Worm (Caenorhabditis elegans): ENCODE data around the gene Y50D4B.4.

The Y50D4B.4 gene

ce11 chrV:1133223-1133622 is 40.8 kb downstream of the Y50D4B.4 start:
- no peak for TF ChIP-seq mab-5 (tag; optimal IDR thresholded peaks at IDR 0.05)
- no peak for TF ChIP-seq lin-13 (tag; optimal IDR thresholded peaks at IDR 0.05)
- TF ChIP-seq lsy-2 (tag; optimal IDR thresholded peaks at IDR 0.05), result no peak
- TF ChIP-seq bed-3 (GFP tag; optimal IDR thresholded peaks at IDR 0.05), result no peak
- TF ChIP-seq tbx-8 (GFP tag; optimal IDR thresholded peaks at IDR 0.05), result no peak
- no peak for TF ChIP-seq flh-1 (GFP tag; optimal IDR thresholded peaks at IDR 0.05)
- no peak for TF ChIP-seq lin-32 (GFP tag; optimal IDR thresholded peaks at IDR 0.05)
- TF ChIP-seq M03D4.4 (tag; optimal IDR thresholded peaks at IDR 0.05), result no peak
- TF ChIP-seq ceh-43 (GFP tag; optimal IDR thresholded peaks at IDR 0.05), result no peak
- TF ChIP-seq cnd-1 (tag; optimal IDR thresholded peaks at IDR 0.05), result no peak
- TF ChIP-seq drap-1 (GFP tag; optimal IDR thresholded peaks at IDR 0.05), result no peak
- no peak for TF ChIP-seq blmp-1 (tag; optimal IDR thresholded peaks at IDR 0.05)

ce11 chrV:1133840-1134239 is 41.4 kb downstream of the Y50D4B.4 start, which contains the start of gene cpr-5:
cpr-5 (minus strand) TSS chrV:1134036.
- TF ChIP-seq elt-1 (tag; optimal IDR thresholded peaks at IDR 0.05; ENCODE audit: borderline replicate concordance, insufficient read depth) (no peak), tbx-8 (GFP tag; optimal IDR thresholded peaks at IDR 0.05) (no peak), cnd-1 (tag; optimal IDR thresholded peaks at IDR 0.05) (no peak), lin-32 (GFP tag; optimal IDR thresholded peaks at IDR 0.05) (no peak), ztf-11 (tag; optimal IDR thresholded peaks at IDR 0.05) (no peak), ces-1 (GFP tag; optimal IDR thresholded peaks at IDR 0.05) (no peak), ham-2 (GFP tag; optimal IDR thresholded peaks at IDR 0.05) (no peak), hlh-1 (tag; optimal IDR thresholded peaks at IDR 0.05) (no peak), mls-2 (tag; optimal IDR thresholded peaks at IDR 0.05) (no peak), pha-4 (tag; optimal IDR thresholded peaks at IDR 0.05) (no peak)

ce11 chrV:1134302-1134701 is 41.8 kb downstream of the Y50D4B.4 start, which contains the start of gene cpr-8:
cpr-8 (plus strand) TSS chrV:1134602.
- TF ChIP-seq blmp-1 (tag; optimal IDR thresholded peaks at IDR 0.05) (no peak), zip-8 (tag; optimal IDR thresholded peaks at IDR 0.05) (no peak), sem-2 (GFP tag; optimal IDR thresholded peaks at IDR 0.05) (no peak), hlh-1 (tag; optimal IDR thresholded peaks at IDR 0.05) (no peak), mls-2 (tag; optimal IDR thresholded peaks at IDR 0.05) (no peak), tbx-8 (GFP tag; optimal IDR thresholded peaks at IDR 0.05) (no peak), snpc-4 (tag; optimal IDR thresholded peaks at IDR 0.05) (no peak), M03D4.4 (tag; optimal IDR thresholded peaks at IDR 0.05) (no peak), drap-1 (GFP tag; optimal IDR thresholded peaks at IDR 0.05) (no peak), ceh-43 (GFP tag; optimal IDR thresholded peaks at IDR 0.05) (no peak), elt-1 (tag; optimal IDR thresholded peaks at IDR 0.05; ENCODE audit: borderline replicate concordance, insufficient read depth) (no peak), bed-3 (GFP tag; optimal IDR thresholded peaks at IDR 0.05) (no peak), ham-2 (GFP tag; optimal IDR thresholded peaks at IDR 0.05) (no peak), lsy-2 (tag; optimal IDR thresholded peaks at IDR 0.05) (no peak), ceh-39 (tag; optimal IDR thresholded peaks at IDR 0.05) (no peak), flh-1 (GFP tag; optimal IDR thresholded peaks at IDR 0.05) (no peak), sptf-1 (tag; optimal IDR thresholded peaks at IDR 0.05) (no peak), mab-5 (tag; optimal IDR thresholded peaks at IDR 0.05) (no peak)

- TF ChIP-seq ceh-39 (tag; optimal IDR thresholded peaks at IDR 0.05) (no peak), ztf-11 (tag; optimal IDR thresholded peaks at IDR 0.05) (no peak), bed-3 (GFP tag; optimal IDR thresholded peaks at IDR 0.05) (no peak), mep-1 (tag; optimal IDR thresholded peaks at IDR 0.05) (no peak), cnd-1 (tag; optimal IDR thresholded peaks at IDR 0.05) (no peak), tbx-8 (GFP tag; optimal IDR thresholded peaks at IDR 0.05) (no peak), nhr-76 (tag; optimal IDR thresholded peaks at IDR 0.05) (no peak)
Measured at ce11 chrV:1140806-1141205, 48.3 kb downstream of the Y50D4B.4 start.

- no peak for TF ChIP-seq nhr-76 (tag; optimal IDR thresholded peaks at IDR 0.05)
- no peak for TF ChIP-seq ham-2 (GFP tag; optimal IDR thresholded peaks at IDR 0.05)
- TF ChIP-seq ceh-39 (tag; optimal IDR thresholded peaks at IDR 0.05), result no peak
- TF ChIP-seq nhr-237 (tag; optimal IDR thresholded peaks at IDR 0.05), result no peak
- TF ChIP-seq zip-8 (tag; optimal IDR thresholded peaks at IDR 0.05), result no peak
- no peak for TF ChIP-seq ceh-43 (GFP tag; optimal IDR thresholded peaks at IDR 0.05)
- no peak for TF ChIP-seq nhr-28 (tag; optimal IDR thresholded peaks at IDR 0.05)
- no peak for TF ChIP-seq hlh-1 (tag; optimal IDR thresholded peaks at IDR 0.05)
Measured at ce11 chrV:1141433-1141832, 49.0 kb downstream of the Y50D4B.4 start, which contains the start of gene cutl-22. cutl-22 (plus strand) TSS chrV:1141733.

- TF ChIP-seq nhr-28 (tag; optimal IDR thresholded peaks at IDR 0.05) (no peak), drap-1 (GFP tag; optimal IDR thresholded peaks at IDR 0.05) (no peak), tbx-8 (GFP tag; optimal IDR thresholded peaks at IDR 0.05) (no peak), mls-2 (tag; optimal IDR thresholded peaks at IDR 0.05) (no peak), elt-1 (tag; optimal IDR thresholded peaks at IDR 0.05; ENCODE audit: borderline replicate concordance, insufficient read depth) (no peak), lin-32 (GFP tag; optimal IDR thresholded peaks at IDR 0.05) (no peak), ham-2 (GFP tag; optimal IDR thresholded peaks at IDR 0.05) (no peak), nhr-76 (tag; optimal IDR thresholded peaks at IDR 0.05) (no peak), snpc-4 (tag; optimal IDR thresholded peaks at IDR 0.05) (no peak), M03D4.4 (tag; optimal IDR thresholded peaks at IDR 0.05) (no peak), ztf-11 (tag; optimal IDR thresholded peaks at IDR 0.05) (no peak), zip-8 (tag; optimal IDR thresholded peaks at IDR 0.05) (no peak), lin-13 (tag; optimal IDR thresholded peaks at IDR 0.05) (no peak), pha-4 (tag; optimal IDR thresholded peaks at IDR 0.05) (no peak), ceh-83 (GFP tag; optimal IDR thresholded peaks at IDR 0.05) (no peak), sptf-1 (tag; optimal IDR thresholded peaks at IDR 0.05) (no peak), ceh-43 (GFP tag; optimal IDR thresholded peaks at IDR 0.05) (no peak), nhr-2 (tag; optimal IDR thresholded peaks at IDR 0.05) (no peak)
Measured at ce11 chrV:1142251-1142650, 49.8 kb downstream of the Y50D4B.4 start.
